Fruit fly (Drosophila melanogaster) Kc167 (cell line): ENCODE data around the gene Sems.

Experiments used
- Myc ChIP-seq: fragments of >200 bp; optimal IDR thresholded peaks from 2 replicates; lab custom pipeline; 2017; ENCODE audit warnings: missing external identifiers
- Sin3A ChIP-seq: fragments of >200 bp; optimal IDR thresholded peaks from 2 replicates; lab custom pipeline; 2018; ENCODE audit warnings: missing external identifiers
- h ChIP-seq: fragments of >200 bp; optimal IDR thresholded peaks from 3 replicates; lab custom pipeline; 2018; ENCODE audit warnings: missing external identifiers
- psq ChIP-seq: fragments of >200 bp; optimal IDR thresholded peaks from 2 replicates; lab custom pipeline; 2017; ENCODE audit warnings: missing external identifiers
- ttk ChIP-seq: sonication (Bioruptor generic); optimal IDR thresholded peaks from 2 replicates; lab custom pipeline; 2017; ENCODE audit warnings: missing external identifiers

dm6 chr3L:20948404-20948803, 8.1 kb downstream of the Sems start:
- no peak for TF ChIP-seq Sin3A (lab: Kevin White, UChicago)
- TF ChIP-seq Myc (lab: Kevin White, UChicago): no peak
- no peak for TF ChIP-seq ttk
- no peak for TF ChIP-seq h (lab: Kevin White, UChicago)
- TF ChIP-seq psq: no peak
